Fruit fly (Drosophila melanogaster): ENCODE results near the gene CG14720.
A peak's percentile ranks its signal among the peaks of the same experiment; 100 is the strongest.

Gene CG14720

dm6 chr3R:11758507-11759184 is 47.2 kb downstream of the CG14720 start (continued):
- TF ChIP-seq CG11294 (GFP tag; IDR thresholded peaks at IDR 0.05) (no peak), topi (GFP tag; optimal IDR thresholded peaks at IDR 0.05) (peak; percentile 50), Smox (GFP tag; optimal IDR thresholded peaks at IDR 0.05) (peak; percentile 60), CG6163 (GFP tag; IDR thresholded peaks at IDR 0.05) (no peak), CG11902 (GFP tag; optimal IDR thresholded peaks at IDR 0.05) (no peak), net (GFP tag; optimal IDR thresholded peaks at IDR 0.05) (peak; percentile 17), Sox102F (GFP tag; optimal IDR thresholded peaks at IDR 0.05) (peak; percentile 43), fkh (GFP tag; optimal IDR thresholded peaks at IDR 0.05) (no peak), Hr38 (GFP tag; optimal IDR thresholded peaks at IDR 0.05) (no peak), CG1621 (tag; optimal IDR thresholded peaks at IDR 0.05) (no peak), salr (GFP tag; optimal IDR thresholded peaks at IDR 0.05) (peak in 1 of 2 experiments; percentile 31), CG6808 (GFP tag; optimal IDR thresholded peaks at IDR 0.05) (peak; percentile 54), OdsH (GFP tag; optimal IDR thresholded peaks at IDR 0.05) (peak; percentile 6), Lpt (GFP tag; optimal IDR thresholded peaks at IDR 0.05) (no peak), CG11762 (GFP tag; optimal IDR thresholded peaks at IDR 0.05; ENCODE audit: insufficient read depth) (no peak), CG7368 (GFP tag; optimal IDR thresholded peaks at IDR 0.05) (peak; percentile 38), CG10631 (GFP tag; optimal IDR thresholded peaks at IDR 0.05) (peak; percentile 24)

- peak; percentile 18 for TF ChIP-seq Eip78C (GFP tag)
- peak; percentile 13 for TF ChIP-seq Ets96B (tag; optimal IDR thresholded peaks at IDR 0.05)
- TF ChIP-seq CG11762 (GFP tag; optimal IDR thresholded peaks at IDR 0.05; ENCODE audit: insufficient read depth) = no peak
- peak; percentile 75 for TF ChIP-seq dsx (GFP tag; optimal IDR thresholded peaks at IDR 0.05; ENCODE audit: poor library complexity, severe bottlenecking)
- peak; percentile 53 for TF ChIP-seq fkh (GFP tag; optimal IDR thresholded peaks at IDR 0.05)
Observed at dm6 chr3R:11759185-11759731, 47.8 kb downstream of the CG14720 start.

dm6 chr3R:11759971-11760370 is 48.5 kb downstream of the CG14720 start:
- no peak for TF ChIP-seq CG10669 (GFP tag; optimal IDR thresholded peaks at IDR 0.05)
- TF ChIP-seq Blimp-1 (GFP tag; optimal IDR thresholded peaks at IDR 0.05) = peak; percentile 85

DNA sequence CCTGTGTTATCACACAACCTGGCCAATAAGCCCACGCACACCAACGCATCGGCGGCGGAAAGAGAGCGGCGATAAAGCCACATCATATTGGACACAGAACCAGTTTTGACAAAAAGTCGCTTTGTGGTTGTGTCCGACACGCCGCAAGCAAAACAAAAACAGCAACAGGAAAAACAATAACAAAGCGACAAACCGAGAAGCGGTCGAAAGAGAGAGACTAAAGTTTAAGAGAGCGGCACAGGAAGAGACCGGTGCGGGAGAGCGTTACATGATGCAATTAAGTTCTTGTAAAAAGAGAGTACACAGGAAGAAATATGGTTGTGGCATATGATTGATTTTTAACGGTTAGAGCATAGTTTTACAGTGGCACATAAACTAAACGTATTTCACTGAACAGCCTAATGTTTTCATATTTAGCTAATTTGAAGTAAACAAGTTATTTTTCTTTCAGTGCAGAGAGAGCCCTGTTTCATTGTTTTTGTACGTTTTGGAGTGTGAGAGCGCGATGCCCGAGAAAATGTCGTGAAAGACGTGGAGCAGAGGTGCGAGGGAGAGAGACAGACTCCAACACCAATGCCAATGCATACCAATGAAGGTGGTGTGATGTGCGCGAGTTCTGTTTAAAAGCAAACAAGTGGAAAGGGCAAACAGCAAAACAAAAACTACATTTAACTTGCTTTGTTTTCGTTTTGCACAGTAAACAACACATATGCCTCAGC is 49.4 kb downstream of the CG14720 start:
- TF ChIP-seq Ets21C (GFP tag; optimal IDR thresholded peaks at IDR 0.05) (peak; percentile 100), svp (GFP tag) (peak; percentile 100), Ets96B (tag; optimal IDR thresholded peaks at IDR 0.05) (peak; percentile 100), vri (GFP tag; optimal IDR thresholded peaks at IDR 0.05) (peak; percentile 100), CG32006 (GFP tag; optimal IDR thresholded peaks at IDR 0.05) (peak; percentile 100), lz (GFP tag; optimal IDR thresholded peaks at IDR 0.05) (peak; percentile 100), CG4318 (GFP tag; optimal IDR thresholded peaks at IDR 0.05) (peak; percentile 100), dsx (GFP tag; optimal IDR thresholded peaks at IDR 0.05; ENCODE audit: poor library complexity, severe bottlenecking) (peak; percentile 100), CG6854 (GFP tag; optimal IDR thresholded peaks at IDR 0.05) (peak; percentile 100), CG1621 (tag; optimal IDR thresholded peaks at IDR 0.05) (peak; percentile 100), OdsH (GFP tag; optimal IDR thresholded peaks at IDR 0.05) (peak; percentile 100), Met (GFP tag; optimal IDR thresholded peaks at IDR 0.05) (peak; percentile 100), esn (GFP tag; optimal IDR thresholded peaks at IDR 0.05) (peak; percentile 100), CG8632 (GFP tag; optimal IDR thresholded peaks at IDR 0.05) (peak; percentile 100), Lpt (GFP tag; optimal IDR thresholded peaks at IDR 0.05) (peak; percentile 100), CG7368 (GFP tag; optimal IDR thresholded peaks at IDR 0.05) (peak; percentile 100), acj6 (GFP tag; optimal IDR thresholded peaks at IDR 0.05) (peak; percentile 100), CG8319 (GFP tag; optimal IDR thresholded peaks at IDR 0.05) (peak; percentile 100), CG15336 (GFP tag; IDR thresholded peaks at IDR 0.05) (no peak), CG10631 (GFP tag; optimal IDR thresholded peaks at IDR 0.05) (peak; percentile 100), Hr39 (GFP tag; optimal IDR thresholded peaks at IDR 0.05) (peak; percentile 100), Blimp-1 (GFP tag; optimal IDR thresholded peaks at IDR 0.05) (peak; percentile 99), fkh (GFP tag; optimal IDR thresholded peaks at IDR 0.05) (peak; percentile 97), CG34406 (GFP tag; optimal IDR thresholded peaks at IDR 0.05) (peak; percentile 100), spab (GFP tag; optimal IDR thresholded peaks at IDR 0.05) (peak; percentile 100), Eip78C (GFP tag) (peak; percentile 100), eg (GFP tag; IDR thresholded peaks at IDR 0.05) (no peak), CG16779 (tag; optimal IDR thresholded peaks at IDR 0.05) (peak; percentile 99), CG6276 (GFP tag; optimal IDR thresholded peaks at IDR 0.05) (peak; percentile 100), topi (GFP tag; optimal IDR thresholded peaks at IDR 0.05) (peak; percentile 100), CG6163 (GFP tag; IDR thresholded peaks at IDR 0.05) (no peak)
